Worm (Caenorhabditis elegans) whole organism, mixed stage, embryonic: ENCODE measurements around the gene W03C9.8.

ENCODE experiments used
- nhr-28 ChIP-seq: fragments of 150-350 bp; optimal IDR thresholded peaks from 2 replicates; lab custom pipeline; 2014; ENCODE audit warnings: missing biosample characterization, missing genetic modification characterization
- unc-120 ChIP-seq: sonication (generic microtip); optimal IDR thresholded peaks from 2 replicates; lab custom pipeline; 2017; ENCODE audit warnings: missing genetic modification characterization, missing compliant biosample characterization; ENCODE audit not compliant: poor library complexity, severe bottlenecking
- unc-62 ChIP-seq: fragments of 150-350 bp; optimal IDR thresholded peaks from 2 replicates; lab custom pipeline; 2014; ENCODE audit warnings: missing biosample characterization, missing genetic modification reagents, missing genetic modification characterization

- TF ChIP-seq unc-120 (tag; lab: Kevin White, UChicago) (no peak), unc-62 (GFP tag; lab: Kevin White, UChicago) (no peak), nhr-28 (tag; lab: Kevin White, UChicago) (no peak)
Measured at ce11 chrII:11901110-11901509, 47.4 kb upstream of the W03C9.8 start, which contains the start of gene vab-23.
